Worm (Caenorhabditis elegans) whole organism, late embryonic: ENCODE results near the gene F18H3.4.
A peak's percentile ranks its signal among the peaks of the same experiment; 100 is the strongest.

Source experiments
- C08G9.2 ChIP-seq: sonication (generic microtip); optimal IDR thresholded peaks from 2 replicates; lab custom pipeline; 2016; ENCODE audit warnings: mild to moderate bottlenecking, missing genetic modification characterization, moderate library complexity, missing compliant biosample characterization
- F13H6.1 ChIP-seq: sonication (generic microtip); optimal IDR thresholded peaks from 2 replicates; lab custom pipeline; 2016; ENCODE audit warnings: missing genetic modification characterization, missing compliant biosample characterization
- K09A11.1 ChIP-seq: sonication (generic microtip); optimal IDR thresholded peaks from 2 replicates; lab custom pipeline; 2017; ENCODE audit warnings: antibody characterized with exemption, mild to moderate bottlenecking, missing genetic modification characterization, missing compliant biosample characterization; ENCODE audit not compliant: insufficient read depth
- Y22D7AL.16 ChIP-seq: sonication (generic microtip); optimal IDR thresholded peaks from 2 replicates; lab custom pipeline; 2016; ENCODE audit warnings: missing genetic modification characterization, missing compliant biosample characterization
- ahr-1 ChIP-seq: sonication (generic microtip); optimal IDR thresholded peaks from 2 replicates; lab custom pipeline; 2016; ENCODE audit warnings: missing genetic modification characterization, missing compliant biosample characterization
- ama-1 ChIP-seq: fragments of 150-350 bp; optimal IDR thresholded peaks from 2 replicates; lab custom pipeline; 2014
- ceh-14 ChIP-seq: sonication (generic microtip); optimal IDR thresholded peaks from 2 replicates; lab custom pipeline; 2016; ENCODE audit warnings: missing genotype, missing genetic modification characterization, missing compliant biosample characterization
- ceh-19 ChIP-seq: fragments of 200-800 bp; sonication (Bioruptor generic); optimal IDR thresholded peaks from 2 replicates; lab custom pipeline; 2018; ENCODE audit warnings: mild to moderate bottlenecking, missing genetic modification characterization, missing compliant biosample characterization
- ceh-2 ChIP-seq: sonication (generic microtip); optimal IDR thresholded peaks from 2 replicates; lab custom pipeline; 2016; ENCODE audit warnings: missing genotype, missing genetic modification characterization, missing compliant biosample characterization
- ceh-30 ChIP-seq: fragments of 150-350 bp; optimal IDR thresholded peaks from 2 replicates; lab custom pipeline; 2014; ENCODE audit warnings: missing biosample characterization, missing genetic modification characterization
- ceh-31 ChIP-seq: sonication (generic microtip); optimal IDR thresholded peaks from 2 replicates; lab custom pipeline; 2016; ENCODE audit warnings: missing genetic modification characterization, missing compliant biosample characterization
- ceh-34 ChIP-seq: sonication (generic microtip); optimal IDR thresholded peaks from 2 replicates; lab custom pipeline; 2016; ENCODE audit warnings: mild to moderate bottlenecking, missing genetic modification characterization, missing compliant biosample characterization
- ceh-48 ChIP-seq: sonication (generic microtip); optimal IDR thresholded peaks from 2 replicates; lab custom pipeline; 2016; ENCODE audit warnings: missing genetic modification characterization, inconsistent platforms, missing compliant biosample characterization
- dmd-4 ChIP-seq: sonication (generic microtip); optimal IDR thresholded peaks from 2 replicates; lab custom pipeline; 2016; ENCODE audit warnings: borderline replicate concordance, missing genetic modification characterization, missing compliant biosample characterization
- dve-1 ChIP-seq: sonication (generic microtip); optimal IDR thresholded peaks from 2 replicates; lab custom pipeline; 2017; ENCODE audit warnings: antibody characterized with exemption, mild to moderate bottlenecking, missing genetic modification characterization, missing compliant biosample characterization
- elt-4 ChIP-seq: sonication (generic microtip); optimal IDR thresholded peaks from 2 replicates; lab custom pipeline; 2016; ENCODE audit warnings: missing genetic modification characterization, missing compliant biosample characterization
- fax-1 ChIP-seq: sonication (generic microtip); optimal IDR thresholded peaks from 2 replicates; lab custom pipeline; 2016; ENCODE audit warnings: missing genotype, missing genetic modification characterization, missing compliant biosample characterization
- fkh-10 ChIP-seq: fragments of 150-350 bp; optimal IDR thresholded peaks from 2 replicates; lab custom pipeline; 2014; ENCODE audit warnings: missing biosample characterization, missing genetic modification reagents, missing genetic modification characterization
- fkh-6 ChIP-seq: sonication (generic microtip); optimal IDR thresholded peaks from 2 replicates; lab custom pipeline; 2016; ENCODE audit warnings: missing genetic modification characterization, missing compliant biosample characterization
- hlh-15 ChIP-seq: sonication (generic microtip); optimal IDR thresholded peaks from 2 replicates; lab custom pipeline; 2016; ENCODE audit warnings: missing genetic modification characterization, missing compliant biosample characterization
- lim-6 ChIP-seq: sonication (generic microtip); optimal IDR thresholded peaks from 2 replicates; lab custom pipeline; 2016; ENCODE audit warnings: missing genetic modification characterization, missing compliant biosample characterization
- lin-11 ChIP-seq: fragments of 200-800 bp; sonication (Bioruptor generic); optimal IDR thresholded peaks from 2 replicates; lab custom pipeline; 2018; ENCODE audit warnings: mild to moderate bottlenecking, missing genetic modification characterization, missing compliant biosample characterization
- madf-2 ChIP-seq: sonication (generic microtip); optimal IDR thresholded peaks from 2 replicates; lab custom pipeline; 2017; ENCODE audit warnings: missing genetic modification characterization, missing compliant biosample characterization
- mec-3 ChIP-seq: sonication (generic microtip); optimal IDR thresholded peaks from 2 replicates; lab custom pipeline; 2016; ENCODE audit warnings: borderline replicate concordance, missing genetic modification characterization, missing compliant biosample characterization
- nfya-1 ChIP-seq: sonication (generic microtip); optimal IDR thresholded peaks from 2 replicates; lab custom pipeline; 2017; ENCODE audit warnings: missing genetic modification characterization, mild to moderate bottlenecking, missing compliant biosample characterization, antibody characterized with exemption, moderate library complexity
- npax-4 ChIP-seq: sonication (generic microtip); optimal IDR thresholded peaks from 2 replicates; lab custom pipeline; 2016; ENCODE audit warnings: missing genetic modification characterization, missing compliant biosample characterization
- pat-9 ChIP-seq: fragments of 200-800 bp; sonication (Bioruptor generic); optimal IDR thresholded peaks from 2 replicates; lab custom pipeline; 2018; ENCODE audit warnings: mild to moderate bottlenecking, missing genetic modification characterization, moderate library complexity, missing compliant biosample characterization
- pha-4 ChIP-seq: fragments of 150-350 bp; optimal IDR thresholded peaks from 2 replicates; lab custom pipeline; 2018; ENCODE audit warnings: missing biosample characterization, missing genetic modification reagents, missing genetic modification characterization
- ref-2 ChIP-seq: sonication (generic microtip); optimal IDR thresholded peaks from 2 replicates; lab custom pipeline; 2016; ENCODE audit warnings: missing genetic modification characterization, missing compliant biosample characterization
- rnt-1 ChIP-seq: sonication (generic microtip); optimal IDR thresholded peaks from 2 replicates; lab custom pipeline; 2016; ENCODE audit warnings: missing genetic modification characterization, missing compliant biosample characterization
- sdc-2 ChIP-seq: sonication (generic microtip); optimal IDR thresholded peaks from 2 replicates; lab custom pipeline; 2016; ENCODE audit warnings: missing genotype, missing genetic modification characterization, missing compliant biosample characterization
- sox-2 ChIP-seq: fragments of 200-800 bp; sonication (Bioruptor generic); IDR thresholded peaks from 2 replicates; pipeline ENCODE4 v1.3.6; 2022; ENCODE audit warnings: missing genetic modification reagents, missing genetic modification characterization, missing compliant biosample characterization
- sox-4 ChIP-seq: sonication (generic microtip); optimal IDR thresholded peaks from 2 replicates; lab custom pipeline; 2017; ENCODE audit warnings: mild to moderate bottlenecking, missing genetic modification characterization, inconsistent platforms, missing compliant biosample characterization
- ttx-3 ChIP-seq: sonication (generic microtip); optimal IDR thresholded peaks from 2 replicates; lab custom pipeline; 2016; ENCODE audit warnings: missing genetic modification reagents, missing genetic modification characterization, missing compliant biosample characterization
- unc-3 ChIP-seq, 2 experiments: fragments of 200-800 bp in 1 of 2; sonication (Bioruptor generic) in 1 of 2; sonication (generic microtip) in 1 of 2; conservative IDR thresholded peaks in 1 of 2; optimal IDR thresholded peaks in 1 of 2; 2 replicates each; pipeline versions ENCODE4 v1.3.6 to Lab custom; 2016 to 2022; ENCODE audit warnings: missing compliant biosample characterization in 2 of 2, missing genetic modification characterization in 2 of 2, missing genetic modification reagents in 1 of 2
- unc-42 ChIP-seq: sonication (generic microtip); optimal IDR thresholded peaks from 2 replicates; lab custom pipeline; 2016; ENCODE audit warnings: missing genotype, missing genetic modification characterization, missing compliant biosample characterization
- unc-55 ChIP-seq: sonication (generic microtip); optimal IDR thresholded peaks from 2 replicates; lab custom pipeline; 2017; ENCODE audit warnings: missing biosample characterization, missing genetic modification reagents, missing genetic modification characterization
- zip-5 ChIP-seq: sonication (generic microtip); optimal IDR thresholded peaks from 2 replicates; lab custom pipeline; 2016; ENCODE audit warnings: missing genetic modification characterization, missing compliant biosample characterization
- ztf-16 ChIP-seq: sonication (generic microtip); optimal IDR thresholded peaks from 2 replicates; lab custom pipeline; 2017; ENCODE audit warnings: missing genetic modification characterization, missing compliant biosample characterization

The F18H3.4 gene

ce11 chrX:13499923-13500322 is 29.0 kb upstream of the F18H3.4 start:
- no peak for TF ChIP-seq unc-55 (GFP tag; lab: Kevin White, UChicago)
- no peak for TF ChIP-seq K09A11.1 (tag; lab: Kevin White, UChicago)
- TF ChIP-seq ama-1 (lab: Kevin White, UChicago) = no peak
- TF ChIP-seq lin-11 = no peak
- no peak for TF ChIP-seq ahr-1 (tag; lab: Kevin White, UChicago)
- no peak for TF ChIP-seq dmd-4 (tag; lab: Kevin White, UChicago)
- no peak for TF ChIP-seq ttx-3
- no peak for TF ChIP-seq ceh-2 (tag; lab: Kevin White, UChicago)
- TF ChIP-seq pha-4 (tag; lab: Kevin White, UChicago) = no peak

ce11 chrX:13500568-13500967 is 28.3 kb upstream of the F18H3.4 start, which contains the start of gene sad-1:
Gene sad-1, minus strand, starts transcription at chrX:13500668.
- no peak for TF ChIP-seq lim-6 (tag; lab: Kevin White, UChicago)
- TF ChIP-seq madf-2 (tag; lab: Kevin White, UChicago) = no peak
- TF ChIP-seq pat-9 = no peak
- TF ChIP-seq ceh-48 (tag; lab: Kevin White, UChicago) = no peak
- TF ChIP-seq zip-5 (tag; lab: Kevin White, UChicago) = no peak
- no peak for TF ChIP-seq fkh-6 (tag; lab: Kevin White, UChicago)
- TF ChIP-seq ceh-19 (GFP tag; lab: Kevin White, UChicago) = no peak
- no peak for TF ChIP-seq unc-42 (tag; lab: Kevin White, UChicago)
- TF ChIP-seq Y22D7AL.16 (tag; lab: Kevin White, UChicago) = no peak
- no peak for TF ChIP-seq dve-1 (tag; lab: Kevin White, UChicago)
- TF ChIP-seq nfya-1 (tag; lab: Kevin White, UChicago) = no peak
- TF ChIP-seq sox-4 (tag; lab: Kevin White, UChicago) = no peak
- no peak for TF ChIP-seq mec-3
- no peak for TF ChIP-seq ceh-14 (tag; lab: Kevin White, UChicago)
- TF ChIP-seq npax-4 (tag; lab: Kevin White, UChicago) = no peak
- TF ChIP-seq K09A11.1 (tag; lab: Kevin White, UChicago) = no peak
- no peak for TF ChIP-seq sdc-2 (tag; lab: Kevin White, UChicago)

ce11 chrX:13502282-13502681 is 26.6 kb upstream of the F18H3.4 start:
- TF ChIP-seq nfya-1 (tag; lab: Kevin White, UChicago) (peak; percentile 27), ceh-31 (peak; percentile 79), unc-42 (tag; lab: Kevin White, UChicago) (peak; percentile 65), sdc-2 (tag; lab: Kevin White, UChicago) (peak; percentile 26), ref-2 (no peak)
- TF ChIP-seq, all 69 proteins: peak for 4

- peak; percentile 51 for TF ChIP-seq sdc-2 (tag; lab: Kevin White, UChicago)
- TF ChIP-seq hlh-15 (tag; lab: Kevin White, UChicago) = no peak
- no peak for TF ChIP-seq ceh-30 (tag; lab: Kevin White, UChicago)
- peak; percentile 2 for TF ChIP-seq ceh-19 (GFP tag; lab: Kevin White, UChicago)
- no peak for TF ChIP-seq lin-11
- TF ChIP-seq fkh-10 (GFP tag; lab: Kevin White, UChicago) = no peak
- peak; percentile 1 for TF ChIP-seq ceh-14 (tag; lab: Kevin White, UChicago)
- TF ChIP-seq ref-2 = no peak
- no peak for TF ChIP-seq sox-2
- TF ChIP-seq unc-3 (GFP tag; conservative IDR thresholded peaks at IDR 0.05; lab: Robert Waterston, UW) = no peak
- TF ChIP-seq unc-3 (tag; optimal IDR thresholded peaks at IDR 0.05; lab: Kevin White, UChicago) = no peak
- no peak for TF ChIP-seq Y22D7AL.16 (tag; lab: Kevin White, UChicago)
- no peak for TF ChIP-seq ztf-16 (tag; lab: Kevin White, UChicago)
- no peak for TF ChIP-seq rnt-1
- TF ChIP-seq elt-4 (tag; lab: Kevin White, UChicago) = no peak
- TF ChIP-seq unc-42 (tag; lab: Kevin White, UChicago) = peak; percentile 34
- TF ChIP-seq dmd-4 (tag; lab: Kevin White, UChicago) = peak; percentile 25
- no peak for TF ChIP-seq C08G9.2 (tag; lab: Kevin White, UChicago)
- TF ChIP-seq nfya-1 (tag; lab: Kevin White, UChicago) = peak; percentile 19
- no peak for TF ChIP-seq fax-1 (tag; lab: Kevin White, UChicago)
- TF ChIP-seq ceh-31 = peak; percentile 43
- TF ChIP-seq F13H6.1 (tag; lab: Kevin White, UChicago) = no peak
- no peak for TF ChIP-seq ceh-34 (tag; lab: Kevin White, UChicago)
Observed at ce11 chrX:13503839-13504238, 25.0 kb upstream of the F18H3.4 start.
